Worm (Caenorhabditis elegans): Measurements from ENCODE around the gene T11F8.4.

DNA sequence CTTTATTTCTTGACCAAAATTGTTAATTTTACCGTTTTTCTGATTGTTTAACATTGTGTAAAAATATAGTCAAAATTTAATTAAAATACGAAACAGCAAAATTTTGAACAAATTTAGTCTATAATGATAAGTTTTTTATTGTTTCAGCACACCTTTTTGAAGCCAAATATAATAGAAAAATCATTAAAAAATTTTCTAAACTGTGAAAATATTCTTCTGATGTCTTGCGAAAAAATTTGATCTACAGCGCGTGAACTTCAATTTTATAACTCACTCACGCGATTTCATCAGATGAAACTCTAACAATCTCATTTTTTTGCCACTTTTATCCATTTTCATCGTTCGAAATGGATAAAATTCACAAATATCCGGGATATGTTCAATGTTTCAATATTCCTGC is 2.9 kb upstream of the T11F8.4 start, which contains the start of gene T11F8.1:
- TF ChIP-seq madf-6 (GFP tag; IDR thresholded peaks at IDR 0.05) (no peak), nfya-1 (tag; optimal IDR thresholded peaks at IDR 0.05; ENCODE audit: borderline replicate concordance, insufficient read depth) (no peak), ztf-3 (GFP tag; optimal IDR thresholded peaks at IDR 0.05) (no peak), snpc-1.1 (tag; optimal IDR thresholded peaks at IDR 0.05; ENCODE audit: insufficient read depth) (no peak), let-607 (tag; optimal IDR thresholded peaks at IDR 0.05) (no peak), K12H6.12 (tag; optimal IDR thresholded peaks at IDR 0.05) (no peak), snpc-3.4 (tag; optimal IDR thresholded peaks at IDR 0.05) (no peak), unc-62 (GFP tag; optimal IDR thresholded peaks at IDR 0.05) (no peak), him-1 (tag; optimal IDR thresholded peaks at IDR 0.05) (no peak), hmg-20 (GFP tag; IDR thresholded peaks at IDR 0.05) (no peak), nhr-179 (tag; optimal IDR thresholded peaks at IDR 0.05) (no peak), unc-130 (GFP tag; optimal IDR thresholded peaks at IDR 0.05) (no peak)

Measured in whole organism, young adult.